Fruit fly (Drosophila melanogaster) whole organism, adult: ENCODE results near the gene EloB.

Source experiments
- CG11617 ChIP-seq: fragments of 200-800 bp; sonication (Bioruptor generic); optimal IDR thresholded peaks from 2 replicates; lab custom pipeline; 2017; ENCODE audit warnings: mild to moderate bottlenecking, missing biosample characterization, missing genetic modification reagents, missing genetic modification characterization
- CG12768 ChIP-seq: fragments of 200-800 bp; sonication (Bioruptor generic); optimal IDR thresholded peaks from 2 replicates; lab custom pipeline; 2017; ENCODE audit warnings: missing biosample characterization, missing genetic modification characterization, mild to moderate bottlenecking, moderate library complexity, missing genetic modification reagents
- CG14711 ChIP-seq: fragments of 200-800 bp; sonication (Bioruptor generic); optimal IDR thresholded peaks from 2 replicates; lab custom pipeline; 2018; ENCODE audit warnings: missing biosample characterization, mild to moderate bottlenecking, missing genetic modification characterization, moderate library complexity
- CG1620 ChIP-seq: fragments of 200-800 bp; sonication (Bioruptor generic); optimal IDR thresholded peaks from 2 replicates; lab custom pipeline; 2016; ENCODE audit warnings: missing biosample characterization, missing genetic modification characterization
- CG33017 ChIP-seq: fragments of 200-800 bp; sonication (Bioruptor generic); optimal IDR thresholded peaks from 2 replicates; lab custom pipeline; 2018; ENCODE audit warnings: missing biosample characterization, mild to moderate bottlenecking, missing genetic modification characterization, moderate library complexity
- CG5204 ChIP-seq: fragments of 200-800 bp; sonication (Bioruptor generic); optimal IDR thresholded peaks from 2 replicates; lab custom pipeline; 2016; ENCODE audit warnings: missing biosample characterization, missing genetic modification characterization
- CG7045 ChIP-seq: fragments of 200-800 bp; sonication (Bioruptor generic); optimal IDR thresholded peaks from 2 replicates; lab custom pipeline; 2017; ENCODE audit warnings: missing biosample characterization, mild to moderate bottlenecking, missing genetic modification characterization
- CG7101 ChIP-seq: fragments of 200-800 bp; sonication (Bioruptor generic); optimal IDR thresholded peaks from 2 replicates; lab custom pipeline; 2018; ENCODE audit warnings: missing biosample characterization, mild to moderate bottlenecking, missing genetic modification characterization, moderate library complexity
- Clk ChIP-seq: fragments of 200-800 bp; sonication (Bioruptor generic); optimal IDR thresholded peaks from 2 replicates; lab custom pipeline; 2017; ENCODE audit warnings: missing biosample characterization, missing genetic modification characterization
- Crg-1 ChIP-seq: fragments of 200-800 bp; sonication (Bioruptor generic); optimal IDR thresholded peaks from 2 replicates; lab custom pipeline; 2016; ENCODE audit warnings: missing biosample characterization, missing genetic modification characterization
- Hr96 ChIP-seq: fragments of 200-800 bp; sonication (Bioruptor generic); optimal IDR thresholded peaks from 2 replicates; lab custom pipeline; 2016; ENCODE audit warnings: missing biosample characterization, missing genetic modification characterization
- Mnt ChIP-seq: fragments of 200-800 bp; sonication (Bioruptor generic); optimal IDR thresholded peaks from 2 replicates; lab custom pipeline; 2016; ENCODE audit warnings: missing biosample characterization, mild to moderate bottlenecking, missing genetic modification characterization
- bab1 ChIP-seq: fragments of 200-800 bp; sonication (Bioruptor generic); optimal IDR thresholded peaks from 3 replicates; lab custom pipeline; 2019; ENCODE audit warnings: missing biosample characterization, mild to moderate bottlenecking, missing genetic modification characterization, moderate library complexity
- cic ChIP-seq: fragments of 200-800 bp; sonication (Bioruptor generic); optimal IDR thresholded peaks from 2 replicates; lab custom pipeline; 2017; ENCODE audit warnings: missing biosample characterization, mild to moderate bottlenecking, missing genetic modification characterization, moderate library complexity
- cnc ChIP-seq, 2 experiments: fragments of >200 bp; optimal IDR thresholded peaks; 2 replicates each; lab custom pipeline; 2017
- kay ChIP-seq: fragments of 200-800 bp; sonication (Bioruptor generic); peaks from one replicate; lab custom pipeline; 2016; ENCODE audit warnings: missing biosample characterization, missing genetic modification characterization, borderline replicate concordance
- ovo ChIP-seq: fragments of 200-800 bp; sonication (Bioruptor generic); optimal IDR thresholded peaks from 2 replicates; lab custom pipeline; 2016; ENCODE audit warnings: missing biosample characterization, missing genetic modification characterization
- pad ChIP-seq: fragments of 200-800 bp; sonication (Bioruptor generic); optimal IDR thresholded peaks from 3 replicates; lab custom pipeline; 2017; ENCODE audit warnings: missing biosample characterization, missing genetic modification characterization, mild to moderate bottlenecking, moderate library complexity, missing genetic modification reagents
- tj ChIP-seq: fragments of 200-800 bp; sonication (Bioruptor generic); optimal IDR thresholded peaks from 3 replicates; lab custom pipeline; 2017; ENCODE audit warnings: missing biosample characterization, mild to moderate bottlenecking, missing genetic modification characterization, moderate library complexity
- toe ChIP-seq: fragments of 200-800 bp; sonication (Bioruptor generic); optimal IDR thresholded peaks from 2 replicates; lab custom pipeline; 2016; ENCODE audit warnings: missing biosample characterization, missing genetic modification characterization

Gene EloB

dm6 chr3R:20548255-20548654, 31.4 kb downstream of the EloB start:
- TF ChIP-seq pad (GFP tag; lab: Kevin White, UChicago) (no peak), CG7101 (tag; lab: Kevin White, UChicago) (no peak), CG14711 (tag; lab: Kevin White, UChicago) (no peak), ovo (GFP tag; lab: Kevin White, UChicago) (no peak), bab1 (no peak), Hr96 (GFP tag; lab: Kevin White, UChicago) (no peak), Clk (no peak), toe (GFP tag; lab: Kevin White, UChicago) (no peak), Mnt (GFP tag; lab: Kevin White, UChicago) (no peak), Crg-1 (no peak), tj (GFP tag; lab: Kevin White, UChicago) (no peak), CG5204 (GFP tag; lab: Kevin White, UChicago) (no peak), kay (GFP tag; lab: Kevin White, UChicago) (no peak), CG1620 (GFP tag; lab: Kevin White, UChicago) (no peak), CG33017 (no peak), cnc (optimal IDR thresholded peaks at IDR 0.05; lab: Kevin White, UChicago) (no peak), cic (no peak), CG7045 (no peak)

- TF ChIP-seq kay (GFP tag; lab: Kevin White, UChicago) (no peak), cic (peak; percentile 14), tj (GFP tag; lab: Kevin White, UChicago) (peak; percentile 76)
Observed at dm6 chr3R:20547758-20548157, 31.9 kb downstream of the EloB start.

dm6 chr3R:20546662-20547620, 32.7 kb downstream of the EloB start:
- TF ChIP-seq CG14711 (tag; lab: Kevin White, UChicago) (peak; percentile 36), kay (GFP tag; lab: Kevin White, UChicago) (no peak), cnc (optimal IDR thresholded peaks at IDR 0.05; lab: Kevin White, UChicago) (no peak), ovo (GFP tag; lab: Kevin White, UChicago) (peak; percentile 47), CG1620 (GFP tag; lab: Kevin White, UChicago) (no peak), CG33017 (peak; percentile 9), cic (peak; percentile 91), CG5204 (GFP tag; lab: Kevin White, UChicago) (no peak), bab1 (no peak), Crg-1 (no peak), Clk (no peak), CG11617 (GFP tag; lab: Kevin White, UChicago) (peak; percentile 11), CG7045 (no peak), tj (GFP tag; lab: Kevin White, UChicago) (peak; percentile 95), CG7101 (tag; lab: Kevin White, UChicago) (peak; percentile 18), Hr96 (GFP tag; lab: Kevin White, UChicago) (no peak), CG12768 (GFP tag; lab: Kevin White, UChicago) (peak; percentile 71), pad (GFP tag; lab: Kevin White, UChicago) (no peak), toe (GFP tag; lab: Kevin White, UChicago) (peak; percentile 6), Mnt (GFP tag; lab: Kevin White, UChicago) (peak; percentile 55)

- TF ChIP-seq pad (GFP tag; lab: Kevin White, UChicago) (peak; percentile 27), CG7101 (tag; lab: Kevin White, UChicago) (peak; percentile 56), cnc (optimal IDR thresholded peaks at IDR 0.05; lab: Kevin White, UChicago) (no peak), CG33017 (peak; percentile 35), Mnt (GFP tag; lab: Kevin White, UChicago) (peak; percentile 41), toe (GFP tag; lab: Kevin White, UChicago) (peak; percentile 11), CG11617 (GFP tag; lab: Kevin White, UChicago) (no peak), Crg-1 (peak; percentile 5), CG12768 (GFP tag; lab: Kevin White, UChicago) (peak; percentile 22), Hr96 (GFP tag; lab: Kevin White, UChicago) (peak; percentile 53), ovo (GFP tag; lab: Kevin White, UChicago) (peak; percentile 40), CG14711 (tag; lab: Kevin White, UChicago) (no peak), CG7045 (peak; percentile 68), cic (peak; percentile 95)
Observed at dm6 chr3R:20545678-20546077, 34.0 kb downstream of the EloB start.

- TF ChIP-seq bab1, result no peak
- TF ChIP-seq CG1620 (GFP tag; lab: Kevin White, UChicago), result no peak
- no peak for TF ChIP-seq cnc (optimal IDR thresholded peaks at IDR 0.05; lab: Kevin White, UChicago)
- peak; percentile 66 for TF ChIP-seq tj (GFP tag; lab: Kevin White, UChicago)
- TF ChIP-seq cic, result no peak
- no peak for TF ChIP-seq CG11617 (GFP tag; lab: Kevin White, UChicago)
- TF ChIP-seq Clk, result no peak
- no peak for TF ChIP-seq Mnt (GFP tag; lab: Kevin White, UChicago)
- TF ChIP-seq kay (GFP tag; lab: Kevin White, UChicago), result peak; percentile 87
Observed at dm6 chr3R:20544952-20545351, 34.7 kb downstream of the EloB start.

dm6 chr3R:20543719-20544118, 35.9 kb downstream of the EloB start:
- TF ChIP-seq cnc (optimal IDR thresholded peaks at IDR 0.05; lab: Kevin White, UChicago), result no peak
- TF ChIP-seq Mnt (GFP tag; lab: Kevin White, UChicago), result no peak
- peak; percentile 23 for TF ChIP-seq tj (GFP tag; lab: Kevin White, UChicago)
- TF ChIP-seq CG5204 (GFP tag; lab: Kevin White, UChicago), result no peak
- TF ChIP-seq Hr96 (GFP tag; lab: Kevin White, UChicago), result no peak
- no peak for TF ChIP-seq bab1
- no peak for TF ChIP-seq CG12768 (GFP tag; lab: Kevin White, UChicago)
- TF ChIP-seq CG11617 (GFP tag; lab: Kevin White, UChicago), result no peak
- TF ChIP-seq Crg-1, result no peak
- TF ChIP-seq toe (GFP tag; lab: Kevin White, UChicago), result no peak
- TF ChIP-seq cic, result peak; percentile 31
- TF ChIP-seq kay (GFP tag; lab: Kevin White, UChicago), result no peak
